Worm (Caenorhabditis elegans) whole organism, L2 larva: ENCODE data around the gene ttr-53.

Experiments used
- aly-2 ChIP-seq: fragments of 150-350 bp; optimal IDR thresholded peaks from 2 replicates; lab custom pipeline; 2014; ENCODE audit warnings: missing biosample characterization, missing genetic modification characterization
- blmp-1 ChIP-seq: sonication (generic microtip); optimal IDR thresholded peaks from 2 replicates; lab custom pipeline; 2017; ENCODE audit warnings: missing genetic modification characterization, mild to moderate bottlenecking, missing compliant biosample characterization, antibody characterized with exemption, moderate library complexity; ENCODE audit not compliant: insufficient read depth
- ceh-82 ChIP-seq: fragments of 150-350 bp; optimal IDR thresholded peaks from 2 replicates; lab custom pipeline; 2014; ENCODE audit warnings: missing biosample characterization, missing genetic modification characterization
- elt-3 ChIP-seq: sonication (generic microtip); optimal IDR thresholded peaks from 2 replicates; lab custom pipeline; 2017; ENCODE audit warnings: missing biosample characterization, missing genetic modification characterization
- mdl-1 ChIP-seq, 2 experiments: fragments of 150-350 bp in 1 of 2; sonication (generic microtip) in 1 of 2; optimal IDR thresholded peaks; 2 replicates each; lab custom pipeline; 2017; ENCODE audit warnings: missing biosample characterization in 2 of 2, missing genetic modification characterization in 2 of 2
- nhr-10 ChIP-seq: sonication (generic microtip); optimal IDR thresholded peaks from 2 replicates; lab custom pipeline; 2017; ENCODE audit warnings: missing biosample characterization, missing genetic modification characterization
- nhr-11 ChIP-seq: fragments of 150-350 bp; optimal IDR thresholded peaks from 2 replicates; lab custom pipeline; 2014; ENCODE audit warnings: missing biosample characterization, missing genetic modification characterization
- nhr-12 ChIP-seq: fragments of 150-350 bp; optimal IDR thresholded peaks from 2 replicates; lab custom pipeline; 2014; ENCODE audit warnings: missing biosample characterization, missing genetic modification characterization
- nhr-129 ChIP-seq: fragments of 150-350 bp; optimal IDR thresholded peaks from 2 replicates; lab custom pipeline; 2014; ENCODE audit warnings: missing biosample characterization, missing genetic modification characterization
- unc-55 ChIP-seq: fragments of 150-350 bp; sonication (generic microtip); optimal IDR thresholded peaks from 3 replicates; lab custom pipeline; 2014; ENCODE audit warnings: missing biosample characterization, missing genetic modification reagents, missing genetic modification characterization
- ztf-11 ChIP-seq: sonication (generic microtip); optimal IDR thresholded peaks from 2 replicates; lab custom pipeline; 2017; ENCODE audit warnings: missing biosample characterization, missing genetic modification characterization

DNA sequence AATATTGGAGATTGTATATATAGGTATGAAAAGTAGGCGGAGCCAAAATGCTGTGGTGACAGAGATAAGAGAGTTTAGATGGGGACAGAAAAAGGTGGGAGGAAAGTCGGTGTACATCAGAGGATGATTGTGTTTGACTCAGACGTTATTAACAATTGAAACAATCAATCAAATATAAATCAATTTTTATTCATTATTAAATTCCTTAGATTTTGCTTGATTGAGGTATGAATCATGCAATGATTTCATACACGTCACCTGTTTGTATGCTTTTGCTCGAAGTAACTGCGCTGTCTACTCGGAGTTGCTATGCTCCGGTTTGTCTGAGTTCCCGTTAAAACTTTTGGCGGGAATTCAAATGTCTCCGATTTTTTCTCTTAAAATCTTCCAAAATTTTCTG, 42.7 kb upstream of the ttr-53 start, which contains the start of gene C04G2.10:
- TF ChIP-seq ceh-82 (no peak), ztf-11 (tag; lab: Kevin White, UChicago) (no peak), unc-55 (GFP tag; lab: Kevin White, UChicago) (no peak), mdl-1 (tag; optimal IDR thresholded peaks at IDR 0.05; lab: Kevin White, UChicago) (no peak), nhr-12 (no peak), nhr-10 (tag; lab: Kevin White, UChicago) (no peak), elt-3 (tag; lab: Kevin White, UChicago) (no peak), blmp-1 (tag; lab: Kevin White, UChicago) (no peak), nhr-129 (no peak), nhr-11 (no peak), aly-2 (tag; lab: Kevin White, UChicago) (no peak)
